Fruit fly (Drosophila melanogaster) whole organism, embryonic: ENCODE results near the gene Hip14.

Experiments used
- CG10267 ChIP-seq: fragments of 200-800 bp; sonication (Bioruptor generic); optimal IDR thresholded peaks from 2 replicates; lab custom pipeline; 2018; ENCODE audit warnings: missing biosample characterization, mild to moderate bottlenecking, missing genetic modification characterization, moderate library complexity
- CG10366 ChIP-seq: fragments of 200-800 bp; sonication (Bioruptor generic); IDR thresholded peaks from 2 replicates; pipeline ENCODE4 v1.3.6; 2022; ENCODE audit warnings: missing biosample characterization, missing genetic modification characterization
- CG10543 ChIP-seq: fragments of 200-800 bp; sonication (Bioruptor generic); optimal IDR thresholded peaks from 3 replicates; lab custom pipeline; 2017; ENCODE audit warnings: missing biosample characterization, mild to moderate bottlenecking, missing genetic modification characterization, moderate library complexity
- CG11093 ChIP-seq: fragments of 200-800 bp; sonication (Bioruptor generic); IDR thresholded peaks from 3 replicates; pipeline ENCODE4 v1.3.6; 2022; ENCODE audit warnings: missing biosample characterization, missing genetic modification characterization
- CG11560 ChIP-seq: fragments of 200-800 bp; sonication (Bioruptor generic); IDR thresholded peaks from 3 replicates; pipeline ENCODE4 v1.3.6; 2022; ENCODE audit warnings: missing biosample characterization, missing genetic modification characterization
- CG12299 ChIP-seq: fragments of 200-800 bp; sonication (Bioruptor generic); optimal IDR thresholded peaks from 2 replicates; lab custom pipeline; 2018; ENCODE audit warnings: missing biosample characterization, mild to moderate bottlenecking, missing genetic modification characterization
- CG13775 ChIP-seq: fragments of 200-800 bp; sonication (Bioruptor generic); optimal IDR thresholded peaks from 3 replicates; lab custom pipeline; 2017; ENCODE audit warnings: missing biosample characterization, mild to moderate bottlenecking, missing genetic modification characterization
- CG14667 ChIP-seq: fragments of 200-800 bp; sonication (Bioruptor generic); IDR thresholded peaks from 2 replicates; pipeline ENCODE4 v1.3.6; 2022; ENCODE audit warnings: missing biosample characterization, missing genetic modification characterization
- CG14860 ChIP-seq: fragments of 200-800 bp; sonication (Bioruptor generic); IDR thresholded peaks from 3 replicates; pipeline ENCODE4 v1.3.6; 2022; ENCODE audit warnings: missing biosample characterization, missing genetic modification characterization; ENCODE audit not compliant: partially characterized antibody
- CG15601 ChIP-seq: fragments of 200-800 bp; sonication (Bioruptor generic); optimal IDR thresholded peaks from 3 replicates; lab custom pipeline; 2019; ENCODE audit warnings: missing biosample characterization, mild to moderate bottlenecking, missing genetic modification characterization, moderate library complexity
- CG17612 ChIP-seq: fragments of 200-800 bp; sonication (Bioruptor generic); IDR thresholded peaks from 2 replicates; pipeline ENCODE4 v1.3.6; 2022; ENCODE audit warnings: missing biosample characterization, missing genetic modification characterization
- CG1792 ChIP-seq: fragments of 200-800 bp; sonication (Bioruptor generic); optimal IDR thresholded peaks from 2 replicates; lab custom pipeline; 2016; ENCODE audit warnings: missing biosample characterization, missing genetic modification characterization
- CG34376 ChIP-seq: fragments of 200-800 bp; sonication (Bioruptor generic); optimal IDR thresholded peaks from 2 replicates; lab custom pipeline; 2018; ENCODE audit warnings: missing biosample characterization, mild to moderate bottlenecking, missing genetic modification characterization
- CG4854 ChIP-seq: fragments of 200-800 bp; sonication (Bioruptor generic); optimal IDR thresholded peaks from 2 replicates; lab custom pipeline; 2016; ENCODE audit warnings: missing biosample characterization, missing genetic modification characterization, inconsistent platforms
- CG5245 ChIP-seq: fragments of 200-800 bp; sonication (Bioruptor generic); optimal IDR thresholded peaks from 3 replicates; lab custom pipeline; 2016; ENCODE audit warnings: missing biosample characterization, missing genetic modification characterization
- CG8924 ChIP-seq: fragments of 200-800 bp; optimal IDR thresholded peaks from 3 replicates; lab custom pipeline; 2019; ENCODE audit warnings: missing biosample characterization, mild to moderate bottlenecking, missing genetic modification characterization, moderate library complexity
- CG8944 ChIP-seq: fragments of 200-800 bp; sonication (Bioruptor generic); optimal IDR thresholded peaks from 3 replicates; lab custom pipeline; 2016; ENCODE audit warnings: missing biosample characterization, missing genetic modification characterization
- D19A ChIP-seq: fragments of 200-800 bp; optimal IDR thresholded peaks from 3 replicates; lab custom pipeline; 2019; ENCODE audit warnings: missing biosample characterization, mild to moderate bottlenecking, missing genetic modification characterization, moderate library complexity
- Deaf1 ChIP-seq: fragments of 200-800 bp; optimal IDR thresholded peaks from 3 replicates; lab custom pipeline; 2019; ENCODE audit warnings: missing biosample characterization, mild to moderate bottlenecking, missing genetic modification characterization, moderate library complexity
- E2f1 ChIP-seq: fragments of 200-800 bp; sonication (Bioruptor generic); IDR thresholded peaks from 2 replicates; pipeline ENCODE4 v1.3.6; 2022; ENCODE audit warnings: missing biosample characterization, missing genetic modification characterization
- Ets65A ChIP-seq: fragments of 200-800 bp; sonication (Bioruptor generic); peaks from one replicate; lab custom pipeline; 2016; ENCODE audit warnings: missing biosample characterization, missing genetic modification characterization
- HLH4C ChIP-seq: fragments of 200-800 bp; sonication (Bioruptor generic); IDR thresholded peaks from 3 replicates; pipeline ENCODE4 v1.3.6; 2022; ENCODE audit warnings: missing biosample characterization, missing genetic modification characterization; ENCODE audit not compliant: partially characterized antibody
- HLHmδ ChIP-seq: fragments of 200-800 bp; sonication (Bioruptor generic); optimal IDR thresholded peaks from 2 replicates; lab custom pipeline; 2018; ENCODE audit warnings: missing biosample characterization, mild to moderate bottlenecking, missing genetic modification characterization, moderate library complexity
- Hey ChIP-seq: fragments of 200-800 bp; sonication (Bioruptor generic); optimal IDR thresholded peaks from 3 replicates; lab custom pipeline; 2018; ENCODE audit warnings: missing biosample characterization, mild to moderate bottlenecking, missing genetic modification characterization
- Hsf ChIP-seq: fragments of 200-800 bp; sonication (Bioruptor generic); optimal IDR thresholded peaks from 3 replicates; lab custom pipeline; 2016; ENCODE audit warnings: missing biosample characterization, missing genetic modification characterization
- Oaz ChIP-seq: fragments of 200-800 bp; sonication (Bioruptor generic); IDR thresholded peaks from 2 replicates; pipeline ENCODE4 v1.3.6; 2022; ENCODE audit warnings: missing biosample characterization, missing genetic modification characterization
- Sox102F ChIP-seq: fragments of 200-800 bp; sonication (Bioruptor generic); optimal IDR thresholded peaks from 2 replicates; lab custom pipeline; 2018; ENCODE audit warnings: missing biosample characterization, mild to moderate bottlenecking, missing genetic modification characterization, moderate library complexity
- TFAM ChIP-seq: fragments of 200-800 bp; sonication (Bioruptor generic); optimal IDR thresholded peaks from 2 replicates; lab custom pipeline; 2017; ENCODE audit warnings: missing biosample characterization, missing genetic modification characterization, inconsistent platforms
- Tbp ChIP-seq: fragments of >200 bp; optimal IDR thresholded peaks from 2 replicates; lab custom pipeline; 2018; ENCODE audit warnings: missing biosample characterization, missing genetic modification characterization
- al ChIP-seq: fragments of 200-800 bp; sonication (Bioruptor generic); IDR thresholded peaks from 2 replicates; pipeline ENCODE4 v1.3.6; 2022; ENCODE audit warnings: missing biosample characterization, missing genetic modification characterization
- ash1 ChIP-seq: fragments of 200-800 bp; sonication (Bioruptor generic); optimal IDR thresholded peaks from 2 replicates; lab custom pipeline; 2018; ENCODE audit warnings: missing biosample characterization, mild to moderate bottlenecking, missing genetic modification characterization
- ato ChIP-seq: fragments of 200-800 bp; sonication (Bioruptor generic); IDR thresholded peaks from 2 replicates; pipeline ENCODE4 v1.3.6; 2022; ENCODE audit warnings: missing biosample characterization, missing genetic modification characterization; ENCODE audit not compliant: partially characterized antibody
- dan ChIP-seq: fragments of 200-800 bp; sonication (Bioruptor generic); IDR thresholded peaks from 2 replicates; pipeline ENCODE4 v1.3.6; 2022; ENCODE audit warnings: missing biosample characterization, missing genetic modification characterization
- disco-r ChIP-seq: fragments of 200-800 bp; sonication (Bioruptor generic); optimal IDR thresholded peaks from 2 replicates; lab custom pipeline; 2016; ENCODE audit warnings: missing biosample characterization, missing genetic modification characterization
- dysf ChIP-seq: fragments of 200-800 bp; sonication (Bioruptor generic); IDR thresholded peaks from 3 replicates; pipeline ENCODE4 v1.3.6; 2022; ENCODE audit warnings: missing biosample characterization, missing genetic modification characterization
- hkb ChIP-seq, 2 experiments: fragments of 200-800 bp in 1 of 2; fragments of >200 bp in 1 of 2; sonication (Bioruptor generic) in 1 of 2; IDR thresholded peaks in 1 of 2; optimal IDR thresholded peaks in 1 of 2; 2 replicates each; pipeline versions ENCODE4 v1.3.6 to Lab custom; 2017 to 2022; ENCODE audit warnings: missing biosample characterization in 1 of 2, missing genetic modification characterization in 1 of 2
- jigr1 ChIP-seq: fragments of 200-800 bp; sonication (Bioruptor generic); IDR thresholded peaks from 3 replicates; pipeline ENCODE4 v1.3.6; 2022; ENCODE audit warnings: missing biosample characterization, missing genetic modification characterization
- lbe ChIP-seq: fragments of 200-800 bp; sonication (Bioruptor generic); optimal IDR thresholded peaks from 2 replicates; lab custom pipeline; 2016; ENCODE audit warnings: missing biosample characterization, mild to moderate bottlenecking, missing genetic modification characterization
- lola ChIP-seq, 3 experiments: fragments of >200 bp in 2 of 3; fragments of 200-800 bp in 1 of 3; sonication (Bioruptor generic) in 1 of 3; optimal IDR thresholded peaks; 2 replicates each; lab custom pipeline; 2017 to 2019; ENCODE audit warnings: missing biosample characterization in 3 of 3, missing genetic modification characterization in 3 of 3, mild to moderate bottlenecking in 1 of 3, moderate library complexity in 1 of 3
- luna ChIP-seq: fragments of 200-800 bp; sonication (Bioruptor generic); optimal IDR thresholded peaks from 2 replicates; lab custom pipeline; 2016; ENCODE audit warnings: missing biosample characterization, missing genetic modification characterization
- mirr ChIP-seq: fragments of 200-800 bp; sonication (Bioruptor generic); optimal IDR thresholded peaks from 3 replicates; lab custom pipeline; 2018; ENCODE audit warnings: missing biosample characterization, mild to moderate bottlenecking, missing genetic modification characterization
- pzg ChIP-seq: fragments of 200-800 bp; sonication (Bioruptor generic); optimal IDR thresholded peaks from 3 replicates; lab custom pipeline; 2018; ENCODE audit warnings: missing biosample characterization, mild to moderate bottlenecking, missing genetic modification characterization, moderate library complexity
- ranshi ChIP-seq: fragments of 200-800 bp; sonication (Bioruptor generic); IDR thresholded peaks from 2 replicates; pipeline ENCODE4 v1.3.6; 2022; ENCODE audit warnings: missing biosample characterization, missing genetic modification characterization
- scrt ChIP-seq: fragments of 200-800 bp; sonication (Bioruptor generic); optimal IDR thresholded peaks from 2 replicates; lab custom pipeline; 2018; ENCODE audit warnings: missing biosample characterization, mild to moderate bottlenecking, missing genetic modification characterization, moderate library complexity
- sd ChIP-seq: fragments of 200-800 bp; sonication (Bioruptor generic); optimal IDR thresholded peaks from 3 replicates; lab custom pipeline; 2018; ENCODE audit warnings: missing biosample characterization, mild to moderate bottlenecking, missing genetic modification characterization, moderate library complexity
- sim ChIP-seq: fragments of 200-800 bp; sonication (Bioruptor generic); IDR thresholded peaks from 2 replicates; pipeline ENCODE4 v1.3.6; 2022; ENCODE audit warnings: missing biosample characterization, missing genetic modification characterization
- slp2 ChIP-seq: fragments of 200-800 bp; sonication (Bioruptor generic); optimal IDR thresholded peaks from 2 replicates; lab custom pipeline; 2016; ENCODE audit warnings: missing biosample characterization, missing genetic modification characterization
- tll ChIP-seq, 2 experiments: fragments of 200-800 bp in 1 of 2; fragments of >200 bp in 1 of 2; sonication (Bioruptor generic) in 1 of 2; optimal IDR thresholded peaks; 2 replicates each; lab custom pipeline; 2017 to 2019; ENCODE audit warnings: missing biosample characterization in 2 of 2, missing genetic modification characterization in 2 of 2, mild to moderate bottlenecking in 1 of 2, moderate library complexity in 1 of 2
- tup ChIP-seq: fragments of 200-800 bp; sonication (Bioruptor generic); optimal IDR thresholded peaks from 2 replicates; lab custom pipeline; 2016; ENCODE audit warnings: missing biosample characterization, mild to moderate bottlenecking, missing genetic modification characterization, moderate library complexity
- wdn ChIP-seq: fragments of 200-800 bp; sonication (Bioruptor generic); IDR thresholded peaks from 2 replicates; pipeline ENCODE4 v1.3.6; 2022; ENCODE audit warnings: missing biosample characterization, missing genetic modification characterization
- yki ChIP-seq: fragments of >200 bp; optimal IDR thresholded peaks from 3 replicates; lab custom pipeline; 2018

Hip14 gene

dm6 chr3L:15988039-15988546, at the start of gene Hip14 (continued):
- TF ChIP-seq Deaf1: no peak
- TF ChIP-seq TFAM (GFP tag; lab: Kevin White, UChicago): no peak
- TF ChIP-seq CG1792 (GFP tag; lab: Kevin White, UChicago): no peak
- no peak for TF ChIP-seq dysf (GFP tag; lab: Robert Waterston, UW)
- no peak for TF ChIP-seq CG17612 (GFP tag; lab: Robert Waterston, UW)
- TF ChIP-seq ranshi (GFP tag; lab: Robert Waterston, UW): no peak
- TF ChIP-seq CG11560 (tag; lab: Robert Waterston, UW): no peak
- TF ChIP-seq D19A (tag; lab: Kevin White, UChicago): no peak
- peak; percentile 86 for TF ChIP-seq sd (tag; lab: Kevin White, UChicago)
- TF ChIP-seq HLH4C (GFP tag; lab: Robert Waterston, UW): no peak
- TF ChIP-seq CG14667: no peak
- no peak for TF ChIP-seq Sox102F (GFP tag; lab: Kevin White, UChicago)
- TF ChIP-seq CG14860 (GFP tag; lab: Robert Waterston, UW): no peak
- peak; percentile 16 for TF ChIP-seq CG13775 (GFP tag; lab: Kevin White, UChicago)
- no peak for TF ChIP-seq disco-r (GFP tag; lab: Kevin White, UChicago)
- no peak for TF ChIP-seq CG8944 (GFP tag; lab: Kevin White, UChicago)
- TF ChIP-seq wdn (GFP tag; lab: Robert Waterston, UW): no peak
- no peak for TF ChIP-seq Ets65A
- TF ChIP-seq CG4854: no peak
- TF ChIP-seq luna (GFP tag; lab: Kevin White, UChicago): no peak
- TF ChIP-seq CG5245: no peak
- TF ChIP-seq ato (GFP tag; lab: Robert Waterston, UW): 0 out of 2 replicates have a peak, but pooled peaks have one; percentile 12
- TF ChIP-seq CG12299: no peak
- TF ChIP-seq pzg (GFP tag; lab: Kevin White, UChicago): peak; percentile 52
- no peak for TF ChIP-seq CG8924 (tag; lab: Kevin White, UChicago)
- no peak for TF ChIP-seq HLHmδ
- TF ChIP-seq yki (lab: Kevin White, UChicago): no peak
- no peak for TF ChIP-seq al (GFP tag; lab: Robert Waterston, UW)
- TF ChIP-seq scrt (GFP tag; lab: Kevin White, UChicago): no peak
- TF ChIP-seq CG15601 (tag; lab: Kevin White, UChicago): no peak
- TF ChIP-seq tll (GFP tag; optimal IDR thresholded peaks at IDR 0.05; lab: Kevin White, UChicago): no peak
- TF ChIP-seq dan (GFP tag; lab: Robert Waterston, UW): no peak
- TF ChIP-seq slp2: no peak
- TF ChIP-seq CG10366: no peak
- TF ChIP-seq CG10543 (GFP tag; lab: Kevin White, UChicago): no peak
- TF ChIP-seq lola (GFP tag; optimal IDR thresholded peaks at IDR 0.05; lab: Kevin White, UChicago): peak in 1 of 3 experiments; percentile 25
- TF ChIP-seq CG11093 (GFP tag; lab: Robert Waterston, UW): no peak
- TF ChIP-seq lbe (GFP tag; lab: Kevin White, UChicago): peak; percentile 10
- no peak for TF ChIP-seq Oaz (GFP tag; lab: Robert Waterston, UW)
- no peak for TF ChIP-seq sim (GFP tag; lab: Robert Waterston, UW)
- no peak for TF ChIP-seq hkb (optimal IDR thresholded peaks at IDR 0.05; lab: Kevin White, UChicago)
- no peak for TF ChIP-seq hkb (GFP tag; IDR thresholded peaks at IDR 0.05; lab: Robert Waterston, UW)
- TF ChIP-seq Hey (tag; lab: Kevin White, UChicago): no peak
- TF ChIP-seq CG34376 (GFP tag; lab: Kevin White, UChicago): peak; percentile 19
- TF ChIP-seq tup (GFP tag; lab: Kevin White, UChicago): no peak
- no peak for TF ChIP-seq jigr1
- no peak for TF ChIP-seq Hsf (GFP tag; lab: Kevin White, UChicago)
- TF ChIP-seq Tbp: no peak
- no peak for TF ChIP-seq mirr (GFP tag; lab: Kevin White, UChicago)
- TF ChIP-seq ash1 (GFP tag; lab: Kevin White, UChicago): no peak
- peak; percentile 94 for TF ChIP-seq CG10267 (tag; lab: Kevin White, UChicago)
- no peak for TF ChIP-seq E2f1 (GFP tag; lab: Robert Waterston, UW)
